Worm (Caenorhabditis elegans): ENCODE results near the gene dpf-6.

The dpf-6 gene

DNA sequence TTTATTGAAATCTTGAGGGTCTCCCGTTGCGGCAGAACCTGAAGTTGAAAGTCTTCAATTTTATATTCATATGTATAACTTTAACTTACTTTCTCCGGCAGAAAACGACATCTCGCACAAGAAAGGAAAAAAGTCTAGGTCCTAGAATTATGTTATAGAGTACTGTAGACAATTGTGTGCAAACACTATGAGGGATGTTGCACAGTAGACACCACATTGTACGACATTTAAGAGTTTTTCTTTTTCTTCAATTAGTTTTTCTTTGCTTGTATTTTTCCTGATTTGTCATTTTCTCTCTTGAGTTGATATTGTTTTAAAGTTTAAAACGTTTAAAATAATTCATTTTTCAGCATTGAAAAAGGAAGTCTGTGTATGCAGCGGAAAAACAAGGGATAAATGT lies 47.3 kb downstream of the dpf-6 start, which contains the start of the genes K06H7.7 and grp-1:
K06H7.7 (minus strand) TSS at position 121 of the 400 bp plus-strand sequence.
grp-1 (plus strand) TSS at position 351 of the 400 bp plus-strand sequence.
- TF ChIP-seq hlh-30 (tag; optimal IDR thresholded peaks at IDR 0.05; ENCODE audit: insufficient read depth) = peak; percentile 34
- peak; percentile 37 for TF ChIP-seq nhr-6 (tag; optimal IDR thresholded peaks at IDR 0.05)
- TF ChIP-seq mes-2 (tag; optimal IDR thresholded peaks at IDR 0.05; ENCODE audit: poor library complexity, severe bottlenecking) = peak; percentile 59
- TF ChIP-seq set-16 (GFP tag; IDR thresholded peaks at IDR 0.05) = no peak
- TF ChIP-seq unc-39 (tag; optimal IDR thresholded peaks at IDR 0.05) = no peak
- no peak for TF ChIP-seq mxl-3 (GFP tag; optimal IDR thresholded peaks at IDR 0.05)
- TF ChIP-seq dmd-9 (GFP tag; IDR thresholded peaks at IDR 0.05) = no peak
- no peak for TF ChIP-seq zag-1 (tag; optimal IDR thresholded peaks at IDR 0.05)
- TF ChIP-seq nhr-111 (GFP tag; optimal IDR thresholded peaks at IDR 0.05) = no peak
- TF ChIP-seq hlh-11 (tag; optimal IDR thresholded peaks at IDR 0.05) = no peak
- TF ChIP-seq fkh-10 (GFP tag; optimal IDR thresholded peaks at IDR 0.05) = no peak
- no peak for TF ChIP-seq lim-7 (GFP tag; IDR thresholded peaks at IDR 0.05)
- no peak for TF ChIP-seq pha-4 (GFP tag; IDR thresholded peaks at IDR 0.05)
- peak; percentile 0 for TF ChIP-seq pha-4 (tag; optimal IDR thresholded peaks at IDR 0.05)
- no peak for TF ChIP-seq Y5F2A.4 (GFP tag; optimal IDR thresholded peaks at IDR 0.05)
- TF ChIP-seq lin-38 (GFP tag; IDR thresholded peaks at IDR 0.05) = peak; percentile 64
- no peak for TF ChIP-seq R02D3.7 (tag; optimal IDR thresholded peaks at IDR 0.05)
- TF ChIP-seq tag-97 (GFP tag; IDR thresholded peaks at IDR 0.05) = no peak
- TF ChIP-seq daf-8 (GFP tag; IDR thresholded peaks at IDR 0.05) = no peak
- TF ChIP-seq nhr-28 (tag; optimal IDR thresholded peaks at IDR 0.05) = no peak
- peak; percentile 92 to 99 for TF ChIP-seq lsy-2 (tag; optimal IDR thresholded peaks at IDR 0.05)
- TF ChIP-seq F37D6.2 (tag; optimal IDR thresholded peaks at IDR 0.05) = no peak
- peak; percentile 49 for TF ChIP-seq T20F7.1 (GFP tag; optimal IDR thresholded peaks at IDR 0.05)
- TF ChIP-seq dpl-1 (GFP tag; optimal IDR thresholded peaks at IDR 0.05) = peak; percentile 66
- TF ChIP-seq arid-1 (GFP tag; conservative IDR thresholded peaks at IDR 0.05) = peak; percentile 42; the same call in 1 of the 2 replicates
- TF ChIP-seq Y75B8A.6 (GFP tag; IDR thresholded peaks at IDR 0.05) = no peak

DNA sequence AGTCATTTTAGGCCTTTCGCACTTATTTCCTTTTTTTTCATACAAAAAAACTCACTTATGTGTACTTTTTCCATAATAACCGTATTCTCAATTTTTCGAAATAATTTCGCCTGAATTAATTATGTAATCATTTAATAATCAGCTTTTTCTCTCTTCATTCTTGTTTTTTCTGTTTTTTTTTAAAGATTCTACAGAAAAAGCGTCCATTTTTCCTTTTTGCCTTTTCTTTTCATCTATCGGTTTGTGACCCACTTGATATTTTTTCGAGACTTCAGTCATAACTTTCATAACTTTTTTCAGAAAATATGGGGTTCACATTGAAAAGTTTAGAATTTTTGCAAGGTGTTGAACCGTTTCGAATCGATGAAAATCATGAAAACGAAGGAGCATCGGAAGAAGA lies 50.2 kb downstream of the dpf-6 start, which contains the start of gene vms-1:
vms-1 (plus strand) TSS at position 301 of the 400 bp plus-strand sequence.
- TF ChIP-seq unc-130 (GFP tag; optimal IDR thresholded peaks at IDR 0.05) = no peak
- no peak for TF ChIP-seq nhr-77 (tag; optimal IDR thresholded peaks at IDR 0.05)
- TF ChIP-seq arid-1 (GFP tag; conservative IDR thresholded peaks at IDR 0.05) = no peak
- TF ChIP-seq ceh-82 (tag; optimal IDR thresholded peaks at IDR 0.05) = no peak
- no peak for TF ChIP-seq set-16 (GFP tag; IDR thresholded peaks at IDR 0.05)
- TF ChIP-seq rbr-2 (tag; optimal IDR thresholded peaks at IDR 0.05) = no peak
- no peak for TF ChIP-seq ztf-7 (tag; optimal IDR thresholded peaks at IDR 0.05)
- no peak for TF ChIP-seq ceh-28 (tag; optimal IDR thresholded peaks at IDR 0.05)
- no peak for TF ChIP-seq Y75B8A.6 (GFP tag; IDR thresholded peaks at IDR 0.05)
- TF ChIP-seq lir-3 (tag; optimal IDR thresholded peaks at IDR 0.05) = no peak
- TF ChIP-seq tag-97 (GFP tag; IDR thresholded peaks at IDR 0.05) = no peak
- no peak for TF ChIP-seq F10B5.3 (tag; optimal IDR thresholded peaks at IDR 0.05)
- TF ChIP-seq dmd-9 (GFP tag; IDR thresholded peaks at IDR 0.05) = no peak
- TF ChIP-seq nhr-237 (tag; optimal IDR thresholded peaks at IDR 0.05) = no peak
- TF ChIP-seq php-3 (GFP tag; IDR thresholded peaks at IDR 0.05) = no peak
- no peak for TF ChIP-seq ZK337.2 (GFP tag; IDR thresholded peaks at IDR 0.05)
